Worm (Caenorhabditis elegans) whole organism, early embryonic: ENCODE measurements around the gene nhr-13.

ENCODE experiments used
- B0310.2 ChIP-seq: sonication (generic microtip); optimal IDR thresholded peaks from 2 replicates; lab custom pipeline; 2016; ENCODE audit warnings: mild to moderate bottlenecking, missing genetic modification characterization, missing compliant biosample characterization
- F13C5.2 ChIP-seq: sonication (generic microtip); optimal IDR thresholded peaks from 2 replicates; lab custom pipeline; 2017; ENCODE audit warnings: mild to moderate bottlenecking, missing genetic modification characterization, inconsistent platforms, missing compliant biosample characterization
- aly-1 ChIP-seq: sonication (generic microtip); optimal IDR thresholded peaks from 2 replicates; lab custom pipeline; 2016; ENCODE audit warnings: missing genetic modification characterization, missing compliant biosample characterization
- ama-1 ChIP-seq: fragments of 150-350 bp; optimal IDR thresholded peaks from 2 replicates; lab custom pipeline; 2014
- ceh-13 ChIP-seq: fragments of 200-800 bp; sonication (Bioruptor generic); optimal IDR thresholded peaks from 2 replicates; lab custom pipeline; 2018; ENCODE audit warnings: mild to moderate bottlenecking, missing genetic modification characterization, missing compliant biosample characterization
- ceh-36 ChIP-seq: sonication (generic microtip); optimal IDR thresholded peaks from 2 replicates; lab custom pipeline; 2016; ENCODE audit warnings: missing genetic modification characterization, inconsistent platforms, missing compliant biosample characterization
- ets-7 ChIP-seq: sonication (generic microtip); optimal IDR thresholded peaks from 2 replicates; lab custom pipeline; 2016; ENCODE audit warnings: missing genotype, missing genetic modification characterization, missing compliant biosample characterization
- flt-1 ChIP-seq: fragments of 200-800 bp; sonication (Bioruptor generic); IDR thresholded peaks from 2 replicates; pipeline ENCODE4 v1.3.6; 2022; ENCODE audit warnings: missing genetic modification characterization, missing compliant biosample characterization
- hmbx-1 ChIP-seq: sonication (generic microtip); optimal IDR thresholded peaks from 2 replicates; lab custom pipeline; 2016; ENCODE audit warnings: mild to moderate bottlenecking, missing genetic modification characterization, missing compliant biosample characterization
- hmg-4 ChIP-seq: fragments of 200-800 bp; sonication (Bioruptor generic); optimal IDR thresholded peaks from 2 replicates; lab custom pipeline; 2018; ENCODE audit warnings: mild to moderate bottlenecking, missing genetic modification characterization, missing compliant biosample characterization
- hnd-1 ChIP-seq: sonication (generic microtip); optimal IDR thresholded peaks from 2 replicates; lab custom pipeline; 2016; ENCODE audit warnings: missing genetic modification characterization, missing compliant biosample characterization
- pes-1 ChIP-seq: fragments of 200-800 bp; sonication (Bioruptor generic); IDR thresholded peaks from 2 replicates; pipeline ENCODE4 v1.3.6; 2022; ENCODE audit warnings: missing genetic modification reagents, missing genetic modification characterization, missing compliant biosample characterization
- scrt-1 ChIP-seq: fragments of 200-800 bp; sonication (Bioruptor generic); IDR thresholded peaks from 2 replicates; pipeline ENCODE4 v1.3.6; 2022; ENCODE audit warnings: missing genetic modification characterization, missing compliant biosample characterization
- sea-1 ChIP-seq: fragments of 200-800 bp; sonication (Bioruptor generic); conservative IDR thresholded peaks from 2 replicates; pipeline ENCODE4 v1.3.6; 2022; ENCODE audit warnings: missing genetic modification characterization, missing compliant biosample characterization
- tbx-11 ChIP-seq: fragments of 200-800 bp; sonication (Bioruptor generic); IDR thresholded peaks from 2 replicates; pipeline ENCODE4 v1.3.6; 2022; ENCODE audit warnings: missing genetic modification characterization, missing compliant biosample characterization
- tbx-37 ChIP-seq: fragments of 200-800 bp; sonication (Bioruptor generic); conservative IDR thresholded peaks from 2 replicates; pipeline ENCODE4 v1.3.6; 2022; ENCODE audit warnings: missing genetic modification reagents, missing genetic modification characterization, missing compliant biosample characterization
- tra-4 ChIP-seq: sonication (generic microtip); optimal IDR thresholded peaks from 2 replicates; lab custom pipeline; 2017; ENCODE audit warnings: missing genetic modification characterization, missing compliant biosample characterization

Gene nhr-13

DNA sequence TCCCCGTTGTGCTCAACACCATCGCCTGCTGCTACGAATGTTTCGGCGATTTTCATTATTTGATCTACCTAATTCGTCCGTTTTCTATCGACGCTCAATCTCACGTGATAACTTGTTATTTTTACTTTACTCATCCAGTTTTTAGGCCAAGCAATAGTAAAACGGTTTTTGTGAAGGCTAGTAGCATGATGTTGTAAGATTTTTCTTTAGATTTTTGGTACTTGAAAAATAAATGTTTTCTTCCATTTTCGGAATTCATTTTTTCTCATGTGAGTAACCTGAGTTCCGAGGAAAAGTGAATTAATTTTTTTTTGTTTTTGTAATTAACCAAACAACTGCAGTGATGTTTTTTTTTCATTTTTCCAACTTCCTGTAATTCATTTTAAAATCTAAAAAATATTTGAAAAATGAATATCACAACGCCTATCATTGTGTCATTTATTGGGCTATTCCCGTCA lies 14.9 kb upstream of the nhr-13 start, which contains the start of gene srbc-17:
TSS of gene srbc-17 (plus strand) at position 408 of the 458 bp plus-strand sequence.
- TF ChIP-seq hmbx-1 (tag; lab: Kevin White, UChicago) (no peak), ceh-36 (tag; lab: Kevin White, UChicago) (no peak), ceh-13 (GFP tag; lab: Kevin White, UChicago) (no peak), hmg-4 (GFP tag; lab: Kevin White, UChicago) (no peak), B0310.2 (no peak), tra-4 (no peak), hnd-1 (tag; lab: Kevin White, UChicago) (no peak), sea-1 (GFP tag; lab: Robert Waterston, UW) (no peak), aly-1 (no peak), flt-1 (no peak), tbx-37 (GFP tag; lab: Robert Waterston, UW) (no peak), ama-1 (lab: Kevin White, UChicago) (no peak), scrt-1 (GFP tag; lab: Robert Waterston, UW) (no peak), ets-7 (tag; lab: Kevin White, UChicago) (no peak), pes-1 (GFP tag; lab: Robert Waterston, UW) (no peak), tbx-11 (no peak), F13C5.2 (tag; lab: Kevin White, UChicago) (no peak)

DNA sequence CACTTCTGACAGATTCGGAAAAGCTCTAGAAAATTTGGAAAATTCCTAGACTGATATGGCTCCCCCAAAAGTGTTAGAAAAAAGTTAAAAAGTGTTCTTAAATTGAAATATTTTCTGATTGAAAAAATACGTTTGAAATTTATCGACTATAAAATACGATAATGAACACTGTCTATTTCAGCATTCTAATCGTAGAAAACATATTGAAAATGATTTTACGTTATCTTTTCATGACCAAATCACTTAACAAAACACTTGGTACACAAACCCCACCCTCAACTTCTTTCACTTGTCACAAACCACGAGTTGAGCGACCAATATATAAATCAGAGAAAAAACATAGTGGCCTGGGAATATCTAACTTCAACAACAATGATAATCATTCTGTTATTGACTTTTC lies 13.1 kb upstream of the nhr-13 start, which contains the start of gene cyp-33C1:
TSS of gene cyp-33C1 (plus strand) at position 301 of the 400 bp plus-strand sequence.
- TF ChIP-seq tbx-11 (no peak), sea-1 (GFP tag; lab: Robert Waterston, UW) (no peak), hmbx-1 (tag; lab: Kevin White, UChicago) (no peak), ceh-13 (GFP tag; lab: Kevin White, UChicago) (no peak), F13C5.2 (tag; lab: Kevin White, UChicago) (no peak), hnd-1 (tag; lab: Kevin White, UChicago) (no peak), tra-4 (no peak), hmg-4 (GFP tag; lab: Kevin White, UChicago) (no peak), ama-1 (lab: Kevin White, UChicago) (no peak)

DNA sequence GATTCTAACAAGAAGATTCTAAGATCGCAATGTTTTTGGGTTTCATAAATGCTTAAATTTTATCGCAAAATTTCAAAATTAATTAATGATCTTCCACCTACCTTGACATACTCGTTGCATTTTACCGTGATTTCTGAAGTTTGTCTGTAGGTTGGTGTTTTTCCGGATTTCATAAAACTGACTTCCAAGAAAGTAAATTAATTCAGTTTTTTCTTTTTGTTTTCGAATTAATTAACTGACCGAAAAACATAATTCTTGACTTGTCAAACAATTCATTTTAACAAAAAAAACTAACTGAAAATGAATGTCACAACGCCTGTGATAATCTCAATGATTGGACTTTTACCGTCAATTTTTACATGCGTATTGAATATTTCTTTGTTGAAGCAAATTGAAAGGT lies 10.5 kb upstream of the nhr-13 start, which contains the start of gene srbc-16:
TSS of gene srbc-16 (plus strand) at position 301 of the 400 bp plus-strand sequence.
- no peak for TF ChIP-seq flt-1
- TF ChIP-seq F13C5.2 (tag; lab: Kevin White, UChicago) = no peak
- TF ChIP-seq hmg-4 (GFP tag; lab: Kevin White, UChicago) = no peak

DNA sequence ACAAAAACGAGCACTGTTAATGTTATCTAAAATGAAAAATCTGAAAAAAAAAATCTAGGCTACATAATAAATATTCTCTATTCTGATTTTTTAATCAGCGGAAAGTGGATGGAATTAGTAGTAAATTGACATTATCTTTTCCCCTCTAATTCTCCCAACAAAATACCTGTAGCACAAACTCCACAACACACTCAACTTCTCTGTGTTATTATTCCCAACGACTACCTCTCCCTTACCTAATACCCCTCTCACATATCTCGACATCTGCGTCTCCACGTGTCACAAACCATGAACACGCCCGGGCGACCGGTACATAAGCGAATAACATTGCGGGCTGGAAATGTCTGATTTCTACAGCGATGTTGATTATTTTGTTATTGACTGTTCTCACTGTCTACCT lies 9.1 kb upstream of the nhr-13 start, which contains the start of gene cyp-33C2:
TSS of gene cyp-33C2 (plus strand) at position 327 of the 400 bp plus-strand sequence.
- TF ChIP-seq flt-1 (no peak), ama-1 (lab: Kevin White, UChicago) (no peak), scrt-1 (GFP tag; lab: Robert Waterston, UW) (no peak), hmbx-1 (tag; lab: Kevin White, UChicago) (no peak), ceh-13 (GFP tag; lab: Kevin White, UChicago) (no peak), tra-4 (no peak), B0310.2 (no peak), ceh-36 (tag; lab: Kevin White, UChicago) (no peak), hnd-1 (tag; lab: Kevin White, UChicago) (no peak), sea-1 (GFP tag; lab: Robert Waterston, UW) (no peak), pes-1 (GFP tag; lab: Robert Waterston, UW) (no peak), F13C5.2 (tag; lab: Kevin White, UChicago) (no peak), ets-7 (tag; lab: Kevin White, UChicago) (no peak), aly-1 (no peak), tbx-37 (GFP tag; lab: Robert Waterston, UW) (no peak), tbx-11 (no peak)

DNA sequence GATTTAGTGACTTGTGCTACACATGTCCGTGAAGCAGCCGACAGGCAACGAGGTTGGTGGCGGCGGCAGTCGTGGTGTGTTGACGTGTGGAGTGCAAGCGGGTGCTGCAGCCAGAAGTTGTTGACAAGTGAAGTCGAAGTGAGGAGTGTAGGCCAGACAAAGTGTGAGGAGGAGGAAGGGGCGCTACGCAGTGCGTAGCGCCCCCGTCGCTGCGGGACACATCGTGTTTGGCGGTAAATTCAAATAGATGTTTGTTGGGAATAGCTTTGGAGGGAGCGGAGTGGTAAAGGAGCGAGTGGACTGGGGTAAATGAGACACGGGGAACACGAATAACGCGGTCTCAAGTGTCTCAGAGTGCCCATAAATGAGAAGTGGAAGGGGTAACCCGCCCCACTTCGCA lies 6.8 kb upstream of the nhr-13 start:
- no peak for TF ChIP-seq hnd-1 (tag; lab: Kevin White, UChicago)
- no peak for TF ChIP-seq tbx-11
- TF ChIP-seq F13C5.2 (tag; lab: Kevin White, UChicago) = no peak
- no peak for TF ChIP-seq tbx-37 (GFP tag; lab: Robert Waterston, UW)
- no peak for TF ChIP-seq hmbx-1 (tag; lab: Kevin White, UChicago)
- no peak for TF ChIP-seq pes-1 (GFP tag; lab: Robert Waterston, UW)
- TF ChIP-seq hmg-4 (GFP tag; lab: Kevin White, UChicago) = no peak
- TF ChIP-seq aly-1 = no peak
- TF ChIP-seq flt-1 = no peak
- no peak for TF ChIP-seq B0310.2
- no peak for TF ChIP-seq tra-4
- TF ChIP-seq scrt-1 (GFP tag; lab: Robert Waterston, UW) = no peak
- TF ChIP-seq ets-7 (tag; lab: Kevin White, UChicago) = no peak
- TF ChIP-seq ceh-36 (tag; lab: Kevin White, UChicago) = no peak

ce11 chrV:2187864-2188345 lies 4.4 kb upstream of the nhr-13 start, which contains the start of gene Y5H2B.3:
Gene Y5H2B.3 (plus strand): TSS chrV:2188295.
- TF ChIP-seq aly-1 = no peak
- TF ChIP-seq hmbx-1 (tag; lab: Kevin White, UChicago) = no peak
- TF ChIP-seq flt-1 = no peak
- TF ChIP-seq pes-1 (GFP tag; lab: Robert Waterston, UW) = no peak
- no peak for TF ChIP-seq scrt-1 (GFP tag; lab: Robert Waterston, UW)
- TF ChIP-seq ceh-13 (GFP tag; lab: Kevin White, UChicago) = no peak
- TF ChIP-seq tra-4 = no peak
- TF ChIP-seq B0310.2 = no peak
- TF ChIP-seq hnd-1 (tag; lab: Kevin White, UChicago) = no peak
- no peak for TF ChIP-seq tbx-37 (GFP tag; lab: Robert Waterston, UW)
- TF ChIP-seq ceh-36 (tag; lab: Kevin White, UChicago) = no peak
- TF ChIP-seq sea-1 (GFP tag; lab: Robert Waterston, UW) = no peak
- TF ChIP-seq ama-1 (lab: Kevin White, UChicago) = no peak
- no peak for TF ChIP-seq hmg-4 (GFP tag; lab: Kevin White, UChicago)
- TF ChIP-seq F13C5.2 (tag; lab: Kevin White, UChicago) = no peak

DNA sequence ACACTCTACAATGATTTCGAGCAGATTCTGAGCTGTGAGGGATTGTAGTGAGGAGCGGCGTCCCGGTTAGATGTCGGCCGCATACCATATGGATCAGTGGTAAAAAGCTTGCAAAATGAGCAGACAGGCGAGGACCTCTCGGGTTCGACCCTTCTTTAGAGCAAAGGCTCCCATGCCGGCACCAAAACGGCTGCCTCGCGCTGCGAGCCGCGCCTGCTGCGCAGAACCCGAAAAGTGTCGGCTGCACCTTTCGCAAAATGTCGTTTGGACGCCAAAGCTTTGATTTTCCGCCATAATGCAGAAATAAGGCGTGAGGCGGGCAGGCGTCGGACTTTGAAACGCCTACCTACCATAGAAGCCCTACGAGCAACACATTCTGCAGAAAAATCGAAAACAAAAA lies 1.9 kb upstream of the nhr-13 start:
- TF ChIP-seq ceh-13 (GFP tag; lab: Kevin White, UChicago) = no peak
- no peak for TF ChIP-seq aly-1
- no peak for TF ChIP-seq hmbx-1 (tag; lab: Kevin White, UChicago)
- no peak for TF ChIP-seq F13C5.2 (tag; lab: Kevin White, UChicago)
- no peak for TF ChIP-seq sea-1 (GFP tag; lab: Robert Waterston, UW)
- no peak for TF ChIP-seq hmg-4 (GFP tag; lab: Kevin White, UChicago)
- TF ChIP-seq scrt-1 (GFP tag; lab: Robert Waterston, UW) = no peak
- no peak for TF ChIP-seq ama-1 (lab: Kevin White, UChicago)
- no peak for TF ChIP-seq pes-1 (GFP tag; lab: Robert Waterston, UW)
- no peak for TF ChIP-seq tra-4
- no peak for TF ChIP-seq tbx-37 (GFP tag; lab: Robert Waterston, UW)
- TF ChIP-seq hnd-1 (tag; lab: Kevin White, UChicago) = no peak
- no peak for TF ChIP-seq ets-7 (tag; lab: Kevin White, UChicago)
- TF ChIP-seq tbx-11 = no peak
- TF ChIP-seq ceh-36 (tag; lab: Kevin White, UChicago) = no peak
